Worm (Caenorhabditis elegans) whole organism, midembryonic: ENCODE results near the gene hil-6.

Experiments
- T22C8.4 ChIP-seq: fragments of 200-800 bp; sonication (Bioruptor generic); IDR thresholded peaks from 2 replicates; pipeline ENCODE4 v1.3.6; 2022; ENCODE audit warnings: missing genetic modification characterization, missing compliant biosample characterization
- cog-1 ChIP-seq: sonication (generic microtip); optimal IDR thresholded peaks from 2 replicates; lab custom pipeline; 2016; ENCODE audit warnings: missing genetic modification characterization, missing compliant biosample characterization
- flt-1 ChIP-seq: fragments of 200-800 bp; sonication (Bioruptor generic); IDR thresholded peaks from 2 replicates; pipeline ENCODE4 v1.3.6; 2022; ENCODE audit warnings: missing genetic modification characterization, missing compliant biosample characterization
- klf-2 ChIP-seq: fragments of 200-800 bp; sonication (Bioruptor generic); conservative IDR thresholded peaks from 2 replicates; pipeline ENCODE4 v1.3.6; 2022; ENCODE audit warnings: missing genetic modification reagents, missing genetic modification characterization, missing compliant biosample characterization
- med-1 ChIP-seq: sonication (generic microtip); optimal IDR thresholded peaks from 2 replicates; lab custom pipeline; 2017; ENCODE audit warnings: missing genetic modification characterization, mild to moderate bottlenecking, missing compliant biosample characterization, antibody characterized with exemption, missing genetic modification reagents; ENCODE audit not compliant: insufficient read depth
- ref-1 ChIP-seq: fragments of 200-800 bp; sonication (Bioruptor generic); conservative IDR thresholded peaks from 2 replicates; pipeline ENCODE4 v1.3.6; 2022; ENCODE audit warnings: missing genetic modification reagents, missing genetic modification characterization, missing compliant biosample characterization
- tab-1 ChIP-seq: fragments of 200-800 bp; sonication (Bioruptor generic); IDR thresholded peaks from 2 replicates; pipeline ENCODE4 v1.3.6; 2022; ENCODE audit warnings: missing genetic modification characterization, missing compliant biosample characterization
- ztf-23 ChIP-seq: fragments of 200-800 bp; sonication (Bioruptor generic); IDR thresholded peaks from 2 replicates; pipeline ENCODE4 v1.3.6; 2022; ENCODE audit warnings: missing genetic modification reagents, missing genetic modification characterization, missing compliant biosample characterization
- ztf-29 ChIP-seq: fragments of 200-800 bp; sonication (Bioruptor generic); IDR thresholded peaks from 2 replicates; pipeline ENCODE4 v1.3.6; 2022; ENCODE audit warnings: missing genetic modification reagents, missing genetic modification characterization, missing compliant biosample characterization

The hil-6 gene

ce11 chrV:1992515-1992968, 38.8 kb downstream of the hil-6 start, which contains the start of gene tnt-4:
Gene tnt-4 (minus strand): TSS chrV:1992918.
- no peak for TF ChIP-seq ztf-29 (GFP tag; lab: Robert Waterston, UW)
- TF ChIP-seq T22C8.4 = no peak
- no peak for TF ChIP-seq klf-2
- TF ChIP-seq flt-1 (GFP tag; lab: Robert Waterston, UW) = no peak
- no peak for TF ChIP-seq med-1 (GFP tag; lab: Kevin White, UChicago)
- TF ChIP-seq tab-1 (GFP tag; lab: Robert Waterston, UW) = no peak
- no peak for TF ChIP-seq ztf-23
- no peak for TF ChIP-seq ref-1 (GFP tag; lab: Robert Waterston, UW)
- no peak for TF ChIP-seq cog-1 (tag; lab: Kevin White, UChicago)

ce11 chrV:1991381-1991780, 40.0 kb downstream of the hil-6 start:
- no peak for TF ChIP-seq flt-1 (GFP tag; lab: Robert Waterston, UW)
- no peak for TF ChIP-seq tab-1 (GFP tag; lab: Robert Waterston, UW)
- no peak for TF ChIP-seq ztf-29 (GFP tag; lab: Robert Waterston, UW)
- no peak for TF ChIP-seq ref-1 (GFP tag; lab: Robert Waterston, UW)
- no peak for TF ChIP-seq cog-1 (tag; lab: Kevin White, UChicago)
- no peak for TF ChIP-seq T22C8.4
- no peak for TF ChIP-seq ztf-23
- TF ChIP-seq klf-2 = no peak
- TF ChIP-seq med-1 (GFP tag; lab: Kevin White, UChicago) = no peak

ce11 chrV:1989220-1989619, 42.1 kb downstream of the hil-6 start:
- no peak for TF ChIP-seq med-1 (GFP tag; lab: Kevin White, UChicago)
- no peak for TF ChIP-seq T22C8.4
- TF ChIP-seq ztf-23 = no peak
- TF ChIP-seq tab-1 (GFP tag; lab: Robert Waterston, UW) = no peak
- no peak for TF ChIP-seq ztf-29 (GFP tag; lab: Robert Waterston, UW)
- TF ChIP-seq flt-1 (GFP tag; lab: Robert Waterston, UW) = no peak
- TF ChIP-seq cog-1 (tag; lab: Kevin White, UChicago) = no peak
- no peak for TF ChIP-seq klf-2
- TF ChIP-seq ref-1 (GFP tag; lab: Robert Waterston, UW) = no peak

ce11 chrV:1986954-1987353, 44.4 kb downstream of the hil-6 start, which contains the start of gene T08B1.1:
Gene T08B1.1 (minus strand): TSS chrV:1987045.
- TF ChIP-seq cog-1 (tag; lab: Kevin White, UChicago) = no peak
- TF ChIP-seq flt-1 (GFP tag; lab: Robert Waterston, UW) = no peak
- TF ChIP-seq med-1 (GFP tag; lab: Kevin White, UChicago) = no peak
- no peak for TF ChIP-seq tab-1 (GFP tag; lab: Robert Waterston, UW)
- no peak for TF ChIP-seq klf-2
- TF ChIP-seq ztf-29 (GFP tag; lab: Robert Waterston, UW) = no peak
- TF ChIP-seq T22C8.4 = no peak
